Fruit fly (Drosophila melanogaster): ENCODE measurements around the gene drpr.
A peak's percentile ranks its signal among the peaks of the same experiment; 100 is the strongest.

dm6 chr3L:1702367-1702927, 28.5 kb downstream of the drpr start, which contains the start of gene CG13931:
- TF ChIP-seq gl (tag; optimal IDR thresholded peaks at IDR 0.05): peak; percentile 58
- peak; percentile 60 for TF ChIP-seq EcR (GFP tag; optimal IDR thresholded peaks at IDR 0.05)
- TF ChIP-seq fd96Ca (GFP tag; IDR thresholded peaks at IDR 0.05): peak; percentile 81; the same call in 2 of the 3 replicates
- TF ChIP-seq D1 (tag; optimal IDR thresholded peaks at IDR 0.05): no peak
- 0 out of 2 replicates have a peak, but pooled peaks have one; percentile 25 for TF ChIP-seq CG10348 (GFP tag; IDR thresholded peaks at IDR 0.05)
- peak; percentile 78 for TF ChIP-seq Ets98B (GFP tag; IDR thresholded peaks at IDR 0.05)
- TF ChIP-seq rn (GFP tag; IDR thresholded peaks at IDR 0.05): peak; percentile 56
- peak; percentile 55 for TF ChIP-seq Pif1B (GFP tag; optimal IDR thresholded peaks at IDR 0.05)
- TF ChIP-seq CG9948 (tag; optimal IDR thresholded peaks at IDR 0.05): peak; percentile 60
- peak; percentile 72 for TF ChIP-seq CG14655 (GFP tag; optimal IDR thresholded peaks at IDR 0.05)
- TF ChIP-seq CG8159 (tag; optimal IDR thresholded peaks at IDR 0.05): peak; percentile 69
- TF ChIP-seq CG13204 (GFP tag; optimal IDR thresholded peaks at IDR 0.05): peak; percentile 24
- peak; percentile 61 for TF ChIP-seq CG17806 (tag; optimal IDR thresholded peaks at IDR 0.05)

All from whole organism, pupa.